Worm (Caenorhabditis elegans) whole organism, late embryonic: Measurements from ENCODE around the gene ZK616.8.

Experiments
- C08G9.2 ChIP-seq: sonication (generic microtip); optimal IDR thresholded peaks from 2 replicates; lab custom pipeline; 2016; ENCODE audit warnings: mild to moderate bottlenecking, missing genetic modification characterization, moderate library complexity, missing compliant biosample characterization
- C38D4.7 ChIP-seq: fragments of 200-800 bp; sonication (Bioruptor generic); optimal IDR thresholded peaks from 2 replicates; lab custom pipeline; 2018; ENCODE audit warnings: mild to moderate bottlenecking, missing genetic modification characterization, moderate library complexity, missing compliant biosample characterization
- F13H6.1 ChIP-seq: sonication (generic microtip); optimal IDR thresholded peaks from 2 replicates; lab custom pipeline; 2016; ENCODE audit warnings: missing genetic modification characterization, missing compliant biosample characterization
- K02D7.2 ChIP-seq: sonication (generic microtip); optimal IDR thresholded peaks from 2 replicates; lab custom pipeline; 2017; ENCODE audit warnings: mild to moderate bottlenecking, missing genetic modification characterization, missing compliant biosample characterization
- K09A11.1 ChIP-seq: sonication (generic microtip); optimal IDR thresholded peaks from 2 replicates; lab custom pipeline; 2017; ENCODE audit warnings: antibody characterized with exemption, mild to moderate bottlenecking, missing genetic modification characterization, missing compliant biosample characterization; ENCODE audit not compliant: insufficient read depth
- T23F11.4 ChIP-seq: fragments of 200-800 bp; sonication (Bioruptor generic); optimal IDR thresholded peaks from 2 replicates; lab custom pipeline; 2018; ENCODE audit warnings: mild to moderate bottlenecking, missing genetic modification characterization, missing compliant biosample characterization
- ahr-1 ChIP-seq: sonication (generic microtip); optimal IDR thresholded peaks from 2 replicates; lab custom pipeline; 2016; ENCODE audit warnings: missing genetic modification characterization, missing compliant biosample characterization
- ama-1 ChIP-seq: fragments of 150-350 bp; optimal IDR thresholded peaks from 2 replicates; lab custom pipeline; 2014
- ceh-18 ChIP-seq: sonication (generic microtip); optimal IDR thresholded peaks from 2 replicates; lab custom pipeline; 2016; ENCODE audit warnings: missing genetic modification characterization, missing compliant biosample characterization
- ceh-19 ChIP-seq: fragments of 200-800 bp; sonication (Bioruptor generic); optimal IDR thresholded peaks from 2 replicates; lab custom pipeline; 2018; ENCODE audit warnings: mild to moderate bottlenecking, missing genetic modification characterization, missing compliant biosample characterization
- ceh-2 ChIP-seq: sonication (generic microtip); optimal IDR thresholded peaks from 2 replicates; lab custom pipeline; 2016; ENCODE audit warnings: missing genotype, missing genetic modification characterization, missing compliant biosample characterization
- ceh-22 ChIP-seq: sonication (generic microtip); optimal IDR thresholded peaks from 2 replicates; lab custom pipeline; 2017; ENCODE audit warnings: missing biosample characterization, missing genetic modification characterization
- ceh-24 ChIP-seq: sonication (generic microtip); optimal IDR thresholded peaks from 2 replicates; lab custom pipeline; 2016; ENCODE audit warnings: mild to moderate bottlenecking, missing genetic modification characterization, missing compliant biosample characterization
- ceh-34 ChIP-seq: sonication (generic microtip); optimal IDR thresholded peaks from 2 replicates; lab custom pipeline; 2016; ENCODE audit warnings: mild to moderate bottlenecking, missing genetic modification characterization, missing compliant biosample characterization
- ceh-45 ChIP-seq: fragments of 200-800 bp; sonication (Bioruptor generic); IDR thresholded peaks from 2 replicates; pipeline ENCODE4 v1.3.6; 2022; ENCODE audit warnings: missing genetic modification reagents, missing genetic modification characterization, missing compliant biosample characterization
- ceh-48 ChIP-seq: sonication (generic microtip); optimal IDR thresholded peaks from 2 replicates; lab custom pipeline; 2016; ENCODE audit warnings: missing genetic modification characterization, inconsistent platforms, missing compliant biosample characterization
- che-1 ChIP-seq: sonication (generic microtip); optimal IDR thresholded peaks from 2 replicates; lab custom pipeline; 2016; ENCODE audit warnings: mild to moderate bottlenecking, missing genetic modification characterization, missing compliant biosample characterization
- dmd-4 ChIP-seq: sonication (generic microtip); optimal IDR thresholded peaks from 2 replicates; lab custom pipeline; 2016; ENCODE audit warnings: borderline replicate concordance, missing genetic modification characterization, missing compliant biosample characterization
- dve-1 ChIP-seq: sonication (generic microtip); optimal IDR thresholded peaks from 2 replicates; lab custom pipeline; 2017; ENCODE audit warnings: antibody characterized with exemption, mild to moderate bottlenecking, missing genetic modification characterization, missing compliant biosample characterization
- elt-2 ChIP-seq: sonication (generic microtip); optimal IDR thresholded peaks from 2 replicates; lab custom pipeline; 2016; ENCODE audit warnings: missing genetic modification reagents, missing genetic modification characterization, missing compliant biosample characterization
- eyg-1 ChIP-seq: sonication (generic microtip); optimal IDR thresholded peaks from 2 replicates; lab custom pipeline; 2016; ENCODE audit warnings: missing genotype, missing genetic modification characterization, missing compliant biosample characterization
- fkh-10 ChIP-seq: fragments of 150-350 bp; optimal IDR thresholded peaks from 2 replicates; lab custom pipeline; 2014; ENCODE audit warnings: missing biosample characterization, missing genetic modification reagents, missing genetic modification characterization
- fkh-6 ChIP-seq: sonication (generic microtip); optimal IDR thresholded peaks from 2 replicates; lab custom pipeline; 2016; ENCODE audit warnings: missing genetic modification characterization, missing compliant biosample characterization
- gmeb-2 ChIP-seq: sonication (generic microtip); optimal IDR thresholded peaks from 2 replicates; lab custom pipeline; 2016; ENCODE audit warnings: missing genetic modification characterization, inconsistent platforms, missing compliant biosample characterization
- hlh-15 ChIP-seq: sonication (generic microtip); optimal IDR thresholded peaks from 2 replicates; lab custom pipeline; 2016; ENCODE audit warnings: missing genetic modification characterization, missing compliant biosample characterization
- hlh-30 ChIP-seq: sonication (generic microtip); optimal IDR thresholded peaks from 2 replicates; lab custom pipeline; 2017; ENCODE audit warnings: antibody characterized with exemption, missing genetic modification characterization, missing compliant biosample characterization; ENCODE audit not compliant: insufficient read depth
- hlh-6 ChIP-seq: sonication (generic microtip); optimal IDR thresholded peaks from 2 replicates; lab custom pipeline; 2016; ENCODE audit warnings: missing genotype, missing genetic modification characterization, missing compliant biosample characterization
- hlh-8 ChIP-seq: sonication (generic microtip); optimal IDR thresholded peaks from 2 replicates; lab custom pipeline; 2016; ENCODE audit warnings: missing genotype, missing genetic modification characterization, missing compliant biosample characterization
- lim-6 ChIP-seq: sonication (generic microtip); optimal IDR thresholded peaks from 2 replicates; lab custom pipeline; 2016; ENCODE audit warnings: missing genetic modification characterization, missing compliant biosample characterization
- lin-11 ChIP-seq: fragments of 200-800 bp; sonication (Bioruptor generic); optimal IDR thresholded peaks from 2 replicates; lab custom pipeline; 2018; ENCODE audit warnings: mild to moderate bottlenecking, missing genetic modification characterization, missing compliant biosample characterization
- madf-2 ChIP-seq: sonication (generic microtip); optimal IDR thresholded peaks from 2 replicates; lab custom pipeline; 2017; ENCODE audit warnings: missing genetic modification characterization, missing compliant biosample characterization
- nfya-1 ChIP-seq: sonication (generic microtip); optimal IDR thresholded peaks from 2 replicates; lab custom pipeline; 2017; ENCODE audit warnings: missing genetic modification characterization, mild to moderate bottlenecking, missing compliant biosample characterization, antibody characterized with exemption, moderate library complexity
- nhr-11 ChIP-seq: fragments of 150-350 bp; optimal IDR thresholded peaks from 2 replicates; lab custom pipeline; 2014; ENCODE audit warnings: missing biosample characterization, missing genetic modification characterization
- nhr-232 ChIP-seq: sonication (generic microtip); optimal IDR thresholded peaks from 2 replicates; lab custom pipeline; 2016; ENCODE audit warnings: missing genetic modification characterization, missing compliant biosample characterization
- npax-4 ChIP-seq: sonication (generic microtip); optimal IDR thresholded peaks from 2 replicates; lab custom pipeline; 2016; ENCODE audit warnings: missing genetic modification characterization, missing compliant biosample characterization
- odd-2 ChIP-seq: sonication (generic microtip); optimal IDR thresholded peaks from 2 replicates; lab custom pipeline; 2017; ENCODE audit warnings: antibody characterized with exemption, mild to moderate bottlenecking, missing genetic modification characterization, missing compliant biosample characterization
- pag-3 ChIP-seq: sonication (generic microtip); optimal IDR thresholded peaks from 2 replicates; lab custom pipeline; 2016; ENCODE audit warnings: missing compliant biosample characterization, missing genetic modification characterization, borderline replicate concordance
- pha-2 ChIP-seq: sonication (generic microtip); optimal IDR thresholded peaks from 2 replicates; lab custom pipeline; 2017; ENCODE audit warnings: mild to moderate bottlenecking, missing genetic modification characterization, missing compliant biosample characterization
- pha-4 ChIP-seq: fragments of 150-350 bp; optimal IDR thresholded peaks from 2 replicates; lab custom pipeline; 2018; ENCODE audit warnings: missing biosample characterization, missing genetic modification reagents, missing genetic modification characterization
- pqm-1 ChIP-seq: sonication (generic microtip); optimal IDR thresholded peaks from 2 replicates; lab custom pipeline; 2016; ENCODE audit warnings: missing genetic modification characterization, missing compliant biosample characterization
- pros-1 ChIP-seq: fragments of 150-350 bp; optimal IDR thresholded peaks from 2 replicates; lab custom pipeline; 2014; ENCODE audit warnings: missing biosample characterization, missing genetic modification reagents, missing genetic modification characterization
- ref-2 ChIP-seq: sonication (generic microtip); optimal IDR thresholded peaks from 2 replicates; lab custom pipeline; 2016; ENCODE audit warnings: missing genetic modification characterization, missing compliant biosample characterization
- sdc-2 ChIP-seq: sonication (generic microtip); optimal IDR thresholded peaks from 2 replicates; lab custom pipeline; 2016; ENCODE audit warnings: missing genotype, missing genetic modification characterization, missing compliant biosample characterization
- sox-2 ChIP-seq: fragments of 200-800 bp; sonication (Bioruptor generic); IDR thresholded peaks from 2 replicates; pipeline ENCODE4 v1.3.6; 2022; ENCODE audit warnings: missing genetic modification reagents, missing genetic modification characterization, missing compliant biosample characterization
- sox-4 ChIP-seq: sonication (generic microtip); optimal IDR thresholded peaks from 2 replicates; lab custom pipeline; 2017; ENCODE audit warnings: mild to moderate bottlenecking, missing genetic modification characterization, inconsistent platforms, missing compliant biosample characterization
- tbx-7 ChIP-seq: sonication (generic microtip); optimal IDR thresholded peaks from 2 replicates; lab custom pipeline; 2016; ENCODE audit warnings: missing genotype, missing genetic modification characterization, missing compliant biosample characterization
- unc-42 ChIP-seq: sonication (generic microtip); optimal IDR thresholded peaks from 2 replicates; lab custom pipeline; 2016; ENCODE audit warnings: missing genotype, missing genetic modification characterization, missing compliant biosample characterization
- unc-55 ChIP-seq: sonication (generic microtip); optimal IDR thresholded peaks from 2 replicates; lab custom pipeline; 2017; ENCODE audit warnings: missing biosample characterization, missing genetic modification reagents, missing genetic modification characterization
- unc-86 ChIP-seq: sonication (generic microtip); optimal IDR thresholded peaks from 2 replicates; lab custom pipeline; 2016; ENCODE audit warnings: missing genetic modification characterization, missing compliant biosample characterization
- zip-5 ChIP-seq: sonication (generic microtip); optimal IDR thresholded peaks from 2 replicates; lab custom pipeline; 2016; ENCODE audit warnings: missing genetic modification characterization, missing compliant biosample characterization
- ztf-16 ChIP-seq: sonication (generic microtip); optimal IDR thresholded peaks from 2 replicates; lab custom pipeline; 2017; ENCODE audit warnings: missing genetic modification characterization, missing compliant biosample characterization

ZK616.8 gene

DNA sequence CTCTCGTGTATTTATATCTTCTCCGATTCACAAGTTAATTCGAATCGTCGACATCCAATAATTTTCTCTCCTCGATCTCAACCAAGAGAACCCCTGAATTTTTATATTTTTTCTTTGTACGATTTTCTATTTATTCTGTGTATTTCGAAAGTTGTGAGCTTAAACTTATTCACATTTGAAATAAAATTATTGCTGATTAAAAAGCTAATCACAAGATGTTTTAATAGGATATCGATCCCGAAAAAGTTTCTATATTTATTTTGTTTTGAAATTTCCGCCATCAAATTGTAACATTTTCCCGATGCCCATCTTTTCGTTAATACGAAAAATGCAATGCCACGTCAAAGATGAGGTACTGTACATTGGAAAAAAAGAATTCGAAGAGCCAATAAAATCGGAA, 15.2 kb downstream of the ZK616.8 start, which contains the start of gene ZK616.3:
ZK616.3 (plus strand) TSS at position 301 of the 400 bp plus-strand sequence.
- TF ChIP-seq ceh-22 (tag; lab: Kevin White, UChicago) (no peak), K02D7.2 (tag; lab: Kevin White, UChicago) (no peak), zip-5 (tag; lab: Kevin White, UChicago) (no peak), dve-1 (tag; lab: Kevin White, UChicago) (no peak), unc-55 (GFP tag; lab: Kevin White, UChicago) (no peak), ceh-45 (GFP tag; lab: Robert Waterston, UW) (no peak)

DNA sequence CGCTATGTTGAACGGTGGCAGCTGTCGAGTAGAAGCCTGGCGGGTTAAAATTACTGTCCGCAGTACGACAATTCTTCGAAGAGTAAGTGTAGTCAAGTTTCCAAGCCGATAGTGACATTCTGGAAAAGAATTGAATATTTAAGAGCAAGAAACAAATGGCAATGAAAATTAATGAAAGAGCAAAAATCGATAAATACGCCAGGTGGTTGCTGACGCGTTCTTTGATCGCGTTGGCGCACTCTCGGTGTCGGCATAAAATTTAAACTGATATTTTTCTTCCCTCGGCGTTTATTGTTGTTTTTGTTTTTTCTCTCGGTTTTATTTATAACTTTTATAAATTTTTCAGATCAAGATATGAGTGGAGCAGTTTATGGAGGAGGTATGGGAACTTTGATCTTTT, 17.3 kb downstream of the ZK616.8 start, which contains the start of the genes perm-3 and swsn-6:
perm-3 (minus strand) TSS at position 118 of the 400 bp plus-strand sequence.
swsn-6 (plus strand) TSS at position 347 of the 400 bp plus-strand sequence.
- no peak for TF ChIP-seq K02D7.2 (tag; lab: Kevin White, UChicago)
- TF ChIP-seq fkh-6 (tag; lab: Kevin White, UChicago), result no peak
- TF ChIP-seq sox-4 (tag; lab: Kevin White, UChicago), result no peak
- peak; percentile 46 for TF ChIP-seq unc-42 (tag; lab: Kevin White, UChicago)
- no peak for TF ChIP-seq T23F11.4 (GFP tag; lab: Kevin White, UChicago)
- TF ChIP-seq ceh-18 (tag; lab: Kevin White, UChicago), result peak; percentile 19
- TF ChIP-seq dve-1 (tag; lab: Kevin White, UChicago), result no peak
- no peak for TF ChIP-seq ceh-45 (GFP tag; lab: Robert Waterston, UW)
- no peak for TF ChIP-seq pha-4 (tag; lab: Kevin White, UChicago)
- no peak for TF ChIP-seq sox-2 (GFP tag; lab: Robert Waterston, UW)
- TF ChIP-seq fkh-10 (GFP tag; lab: Kevin White, UChicago), result no peak
- no peak for TF ChIP-seq hlh-15
- no peak for TF ChIP-seq gmeb-2 (tag; lab: Kevin White, UChicago)
- TF ChIP-seq sdc-2 (tag; lab: Kevin White, UChicago), result no peak
- TF ChIP-seq ahr-1 (tag; lab: Kevin White, UChicago), result no peak
- TF ChIP-seq tbx-7 (tag; lab: Kevin White, UChicago), result no peak
- TF ChIP-seq C08G9.2 (tag; lab: Kevin White, UChicago), result no peak
- TF ChIP-seq nhr-232 (tag; lab: Kevin White, UChicago), result no peak
- no peak for TF ChIP-seq dmd-4
- no peak for TF ChIP-seq ceh-19 (GFP tag; lab: Kevin White, UChicago)
- TF ChIP-seq unc-55 (GFP tag; lab: Kevin White, UChicago), result no peak
- peak; percentile 41 for TF ChIP-seq elt-2 (tag; lab: Kevin White, UChicago)
- TF ChIP-seq ref-2 (tag; lab: Kevin White, UChicago), result no peak
- peak; percentile 35 for TF ChIP-seq nfya-1 (tag; lab: Kevin White, UChicago)
- peak; percentile 91 for TF ChIP-seq ceh-48
- no peak for TF ChIP-seq C38D4.7 (GFP tag; lab: Kevin White, UChicago)
- TF ChIP-seq pqm-1 (tag; lab: Kevin White, UChicago), result no peak
- no peak for TF ChIP-seq madf-2 (tag; lab: Kevin White, UChicago)
- no peak for TF ChIP-seq lim-6 (tag; lab: Kevin White, UChicago)
- no peak for TF ChIP-seq pag-3 (tag; lab: Kevin White, UChicago)
- peak; percentile 41 for TF ChIP-seq K09A11.1 (tag; lab: Kevin White, UChicago)
- no peak for TF ChIP-seq che-1
- no peak for TF ChIP-seq eyg-1 (tag; lab: Kevin White, UChicago)
- no peak for TF ChIP-seq ceh-24 (tag; lab: Kevin White, UChicago)
- TF ChIP-seq zip-5 (tag; lab: Kevin White, UChicago), result no peak
- TF ChIP-seq npax-4 (tag; lab: Kevin White, UChicago), result no peak
- no peak for TF ChIP-seq F13H6.1 (tag; lab: Kevin White, UChicago)
- no peak for TF ChIP-seq ceh-2 (tag; lab: Kevin White, UChicago)
- no peak for TF ChIP-seq lin-11 (tag; lab: Kevin White, UChicago)
- TF ChIP-seq nhr-11, result no peak
- no peak for TF ChIP-seq hlh-8 (tag; lab: Kevin White, UChicago)
- TF ChIP-seq pha-2 (tag; lab: Kevin White, UChicago), result no peak
- TF ChIP-seq unc-86 (tag; lab: Kevin White, UChicago), result peak; percentile 9
- TF ChIP-seq hlh-30 (tag; lab: Kevin White, UChicago), result no peak
- TF ChIP-seq ztf-16 (tag; lab: Kevin White, UChicago), result no peak
- no peak for TF ChIP-seq ama-1 (lab: Kevin White, UChicago)
- no peak for TF ChIP-seq hlh-6 (tag; lab: Kevin White, UChicago)
- no peak for TF ChIP-seq pros-1 (tag; lab: Kevin White, UChicago)
- peak; percentile 41 for TF ChIP-seq ceh-34 (tag; lab: Kevin White, UChicago)
- TF ChIP-seq odd-2 (tag; lab: Kevin White, UChicago), result no peak
- no peak for TF ChIP-seq ceh-22 (tag; lab: Kevin White, UChicago)
